Worm (Caenorhabditis elegans): ENCODE data around the gene nhr-10.

- no peak for TF ChIP-seq tbx-11 (GFP tag; IDR thresholded peaks at IDR 0.05)
- no peak for TF ChIP-seq sea-1 (GFP tag; conservative IDR thresholded peaks at IDR 0.05)
- no peak for TF ChIP-seq ama-1 (optimal IDR thresholded peaks at IDR 0.05)
- no peak for TF ChIP-seq ceh-36 (tag; optimal IDR thresholded peaks at IDR 0.05)
- no peak for TF ChIP-seq tbx-37 (GFP tag; conservative IDR thresholded peaks at IDR 0.05)
- TF ChIP-seq hmbx-1 (tag; optimal IDR thresholded peaks at IDR 0.05), result no peak
Observed at ce11 chrIII:7072452-7072851, 42.8 kb downstream of the nhr-10 start, which contains the start of gene lin-37.

Data from whole organism, early embryonic.